Worm (Caenorhabditis elegans) whole organism, L4 larva: Measurements from ENCODE around the gene F26G5.1.

Source experiments
- ceh-32 ChIP-seq: sonication (generic microtip); optimal IDR thresholded peaks from 2 replicates; lab custom pipeline; 2016; ENCODE audit warnings: mild to moderate bottlenecking, missing genetic modification characterization, missing compliant biosample characterization; ENCODE audit not compliant: poor library complexity
- dmd-8 ChIP-seq: fragments of 200-800 bp; sonication (Bioruptor generic); IDR thresholded peaks from 2 replicates; pipeline ENCODE4 v1.3.6; 2022; ENCODE audit warnings: missing genetic modification characterization, missing compliant biosample characterization
- nhr-41 ChIP-seq: fragments of 200-800 bp; sonication (Bioruptor generic); IDR thresholded peaks from 2 replicates; pipeline ENCODE4 v1.3.6; 2022; ENCODE audit warnings: missing genetic modification reagents, missing genetic modification characterization, missing compliant biosample characterization
- pqm-1 ChIP-seq: sonication (generic microtip); optimal IDR thresholded peaks from 2 replicates; lab custom pipeline; 2017; ENCODE audit warnings: missing biosample characterization, missing genetic modification characterization

- TF ChIP-seq pqm-1 (tag; lab: Kevin White, UChicago), result no peak
- no peak for TF ChIP-seq nhr-41 (GFP tag; lab: Robert Waterston, UW)
- TF ChIP-seq dmd-8 (GFP tag; lab: Robert Waterston, UW), result no peak
- TF ChIP-seq ceh-32 (tag; lab: Kevin White, UChicago), result no peak
These were observed 41.5 kb downstream of the F26G5.1 start for ce11 chrV:5016728-5017127.
